Worm (Caenorhabditis elegans) whole organism, early embryonic: ENCODE measurements around the gene F14F3.4.

ENCODE experiments used
- B0310.2 ChIP-seq: sonication (generic microtip); optimal IDR thresholded peaks from 2 replicates; lab custom pipeline; 2016; ENCODE audit warnings: mild to moderate bottlenecking, missing genetic modification characterization, missing compliant biosample characterization
- aly-1 ChIP-seq: sonication (generic microtip); optimal IDR thresholded peaks from 2 replicates; lab custom pipeline; 2016; ENCODE audit warnings: missing genetic modification characterization, missing compliant biosample characterization
- ama-1 ChIP-seq: fragments of 150-350 bp; optimal IDR thresholded peaks from 2 replicates; lab custom pipeline; 2014
- ceh-13 ChIP-seq: fragments of 200-800 bp; sonication (Bioruptor generic); optimal IDR thresholded peaks from 2 replicates; lab custom pipeline; 2018; ENCODE audit warnings: mild to moderate bottlenecking, missing genetic modification characterization, missing compliant biosample characterization
- ceh-36 ChIP-seq: sonication (generic microtip); optimal IDR thresholded peaks from 2 replicates; lab custom pipeline; 2016; ENCODE audit warnings: missing genetic modification characterization, inconsistent platforms, missing compliant biosample characterization
- ets-7 ChIP-seq: sonication (generic microtip); optimal IDR thresholded peaks from 2 replicates; lab custom pipeline; 2016; ENCODE audit warnings: missing genotype, missing genetic modification characterization, missing compliant biosample characterization
- flt-1 ChIP-seq: fragments of 200-800 bp; sonication (Bioruptor generic); IDR thresholded peaks from 2 replicates; pipeline ENCODE4 v1.3.6; 2022; ENCODE audit warnings: missing genetic modification characterization, missing compliant biosample characterization
- hmbx-1 ChIP-seq: sonication (generic microtip); optimal IDR thresholded peaks from 2 replicates; lab custom pipeline; 2016; ENCODE audit warnings: mild to moderate bottlenecking, missing genetic modification characterization, missing compliant biosample characterization
- hmg-4 ChIP-seq: fragments of 200-800 bp; sonication (Bioruptor generic); optimal IDR thresholded peaks from 2 replicates; lab custom pipeline; 2018; ENCODE audit warnings: mild to moderate bottlenecking, missing genetic modification characterization, missing compliant biosample characterization
- hnd-1 ChIP-seq: sonication (generic microtip); optimal IDR thresholded peaks from 2 replicates; lab custom pipeline; 2016; ENCODE audit warnings: missing genetic modification characterization, missing compliant biosample characterization
- pes-1 ChIP-seq: fragments of 200-800 bp; sonication (Bioruptor generic); IDR thresholded peaks from 2 replicates; pipeline ENCODE4 v1.3.6; 2022; ENCODE audit warnings: missing genetic modification reagents, missing genetic modification characterization, missing compliant biosample characterization
- sea-1 ChIP-seq: fragments of 200-800 bp; sonication (Bioruptor generic); conservative IDR thresholded peaks from 2 replicates; pipeline ENCODE4 v1.3.6; 2022; ENCODE audit warnings: missing genetic modification characterization, missing compliant biosample characterization
- tbx-37 ChIP-seq: fragments of 200-800 bp; sonication (Bioruptor generic); conservative IDR thresholded peaks from 2 replicates; pipeline ENCODE4 v1.3.6; 2022; ENCODE audit warnings: missing genetic modification reagents, missing genetic modification characterization, missing compliant biosample characterization
- tra-4 ChIP-seq: sonication (generic microtip); optimal IDR thresholded peaks from 2 replicates; lab custom pipeline; 2017; ENCODE audit warnings: missing genetic modification characterization, missing compliant biosample characterization

ce11 chrX:10568385-10569149 is 47.4 kb upstream of the F14F3.4 start:
- TF ChIP-seq ama-1 (lab: Kevin White, UChicago) = no peak
- TF ChIP-seq sea-1 (GFP tag; lab: Robert Waterston, UW) = 0 out of 2 replicates have a peak, but pooled peaks have one; percentile 75
- no peak for TF ChIP-seq hmbx-1 (tag; lab: Kevin White, UChicago)
- peak; percentile 22 for TF ChIP-seq flt-1 (GFP tag; lab: Robert Waterston, UW)
- TF ChIP-seq hmg-4 = peak; percentile 90
- TF ChIP-seq ceh-36 (tag; lab: Kevin White, UChicago) = no peak
- TF ChIP-seq ets-7 (tag; lab: Kevin White, UChicago) = peak; percentile 43
- no peak for TF ChIP-seq tra-4 (tag; lab: Kevin White, UChicago)
- peak; percentile 53 for TF ChIP-seq B0310.2 (tag; lab: Kevin White, UChicago)
- peak; percentile 20 for TF ChIP-seq aly-1 (tag; lab: Kevin White, UChicago)
- peak; percentile 9 for TF ChIP-seq ceh-13 (GFP tag; lab: Kevin White, UChicago)
- TF ChIP-seq pes-1 (GFP tag; lab: Robert Waterston, UW) = 0 out of 2 replicates have a peak, but pooled peaks have one; percentile 6
- TF ChIP-seq tbx-37 (GFP tag; lab: Robert Waterston, UW) = no peak; the same call in 1 of the 2 replicates
- no peak for TF ChIP-seq hnd-1
